Worm (Caenorhabditis elegans): ENCODE results near the gene T01C1.4.

- TF ChIP-seq lin-15B (tag; optimal IDR thresholded peaks at IDR 0.05) (no peak), egl-27 (tag; optimal IDR thresholded peaks at IDR 0.05) (no peak), unc-130 (tag; optimal IDR thresholded peaks at IDR 0.05) (no peak), fkh-8 (tag; optimal IDR thresholded peaks at IDR 0.05) (no peak), ama-1 (optimal IDR thresholded peaks at IDR 0.05) (no peak), C34B4.2 (tag; optimal IDR thresholded peaks at IDR 0.05) (no peak), ztf-11 (tag; optimal IDR thresholded peaks at IDR 0.05) (no peak), nhr-28 (tag; optimal IDR thresholded peaks at IDR 0.05) (no peak)
Measured at ce11 chrX:10711769-10712168, 5.2 kb downstream of the T01C1.4 start, which contains the start of gene rhgf-1.
